Fruit fly (Drosophila melanogaster): ENCODE results near the gene nerfin-1.

- 0 out of 3 replicates have a peak, but pooled peaks have one; percentile 25 for TF ChIP-seq CG7963 (GFP tag; IDR thresholded peaks at IDR 0.05; ENCODE audit: partially characterized antibody)
- TF ChIP-seq lola (GFP tag; optimal IDR thresholded peaks at IDR 0.05), result no peak
- no peak for TF ChIP-seq CG4707 (GFP tag; optimal IDR thresholded peaks at IDR 0.05)
- no peak for TF ChIP-seq ham (GFP tag; IDR thresholded peaks at IDR 0.05)
- TF ChIP-seq CG6254 (GFP tag; optimal IDR thresholded peaks at IDR 0.05), result no peak
- TF ChIP-seq CTCF (GFP tag; optimal IDR thresholded peaks at IDR 0.05), result no peak
- TF ChIP-seq Aef1 (GFP tag; IDR thresholded peaks at IDR 0.05), result no peak
- no peak for TF ChIP-seq gcm (GFP tag; optimal IDR thresholded peaks at IDR 0.05)
- no peak for TF ChIP-seq Awh (GFP tag; IDR thresholded peaks at IDR 0.05)
- no peak for TF ChIP-seq Elba2 (GFP tag; optimal IDR thresholded peaks at IDR 0.05)
- TF ChIP-seq jing (GFP tag; optimal IDR thresholded peaks at IDR 0.05), result no peak
These were observed 5.0 kb upstream of the nerfin-1 start for dm6 chr3L:903900-904299.

Data from whole organism, embryonic.